Worm (Caenorhabditis elegans): Measurements from ENCODE around the gene C25D7.9.

C25D7.9 gene

ce11 chrV:15067165-15067564 lies 2.2 kb downstream of the C25D7.9 start, which contains the start of gene C25D7.10:
C25D7.10 (plus strand) TSS chrV:15067465.
- TF ChIP-seq skn-1 (tag; optimal IDR thresholded peaks at IDR 0.05) (no peak), eor-1 (tag; optimal IDR thresholded peaks at IDR 0.05) (no peak), elt-2 (tag; optimal IDR thresholded peaks at IDR 0.05) (no peak), ama-1 (optimal IDR thresholded peaks at IDR 0.05) (no peak), elt-3 (tag; optimal IDR thresholded peaks at IDR 0.05) (no peak), ceh-28 (tag; optimal IDR thresholded peaks at IDR 0.05) (no peak), jun-1 (tag; optimal IDR thresholded peaks at IDR 0.05) (no peak), unc-62 (GFP tag; optimal IDR thresholded peaks at IDR 0.05) (no peak), lsy-12 (tag; optimal IDR thresholded peaks at IDR 0.05) (no peak)

ce11 chrV:15068378-15068777 lies 3.4 kb downstream of the C25D7.9 start, which contains the start of gene dnj-3:
dnj-3 (plus strand) TSS chrV:15068678.
- TF ChIP-seq snpc-4 (tag; optimal IDR thresholded peaks at IDR 0.05) (no peak), fkh-2 (tag; optimal IDR thresholded peaks at IDR 0.05) (no peak), unc-62 (GFP tag; optimal IDR thresholded peaks at IDR 0.05) (no peak), elt-1 (tag; optimal IDR thresholded peaks at IDR 0.05) (no peak), nhr-11 (tag; optimal IDR thresholded peaks at IDR 0.05) (no peak), aly-2 (tag; optimal IDR thresholded peaks at IDR 0.05) (no peak), ztf-4 (tag; optimal IDR thresholded peaks at IDR 0.05) (no peak), nhr-43 (tag; optimal IDR thresholded peaks at IDR 0.05; ENCODE audit: poor library complexity, severe bottlenecking) (no peak), egl-5 (tag; optimal IDR thresholded peaks at IDR 0.05) (no peak), fkh-10 (GFP tag; optimal IDR thresholded peaks at IDR 0.05) (no peak), lin-15B (tag; optimal IDR thresholded peaks at IDR 0.05) (no peak), lsy-12 (tag; optimal IDR thresholded peaks at IDR 0.05) (no peak), nfya-1 (tag; optimal IDR thresholded peaks at IDR 0.05; ENCODE audit: insufficient read depth) (no peak), ztf-11 (tag; optimal IDR thresholded peaks at IDR 0.05) (no peak), egl-27 (tag; optimal IDR thresholded peaks at IDR 0.05) (no peak), mdl-1 (tag; optimal IDR thresholded peaks at IDR 0.05) (no peak), skn-1 (tag; optimal IDR thresholded peaks at IDR 0.05) (no peak), nhr-23 (tag; optimal IDR thresholded peaks at IDR 0.05) (no peak)

- TF ChIP-seq ceh-16 (tag; optimal IDR thresholded peaks at IDR 0.05), result no peak
- peak; percentile 52 for TF ChIP-seq fkh-10 (GFP tag; optimal IDR thresholded peaks at IDR 0.05)
- no peak for TF ChIP-seq ztf-4 (tag; optimal IDR thresholded peaks at IDR 0.05)
Measured at ce11 chrV:15069435-15069985, 4.6 kb downstream of the C25D7.9 start.

ce11 chrV:15071015-15071810 lies 6.3 kb downstream of the C25D7.9 start, which contains the start of gene unc-76:
unc-76 (plus strand) TSS chrV:15071760.
- TF ChIP-seq R02D3.7 (tag; optimal IDR thresholded peaks at IDR 0.05) (peak; percentile 58), skn-1 (tag; optimal IDR thresholded peaks at IDR 0.05) (no peak), lsy-12 (tag; optimal IDR thresholded peaks at IDR 0.05) (peak; percentile 54), nfya-1 (tag; optimal IDR thresholded peaks at IDR 0.05; ENCODE audit: insufficient read depth) (peak; percentile 81), zag-1 (tag; optimal IDR thresholded peaks at IDR 0.05) (peak; percentile 73), hmg-11 (tag; optimal IDR thresholded peaks at IDR 0.05) (peak; percentile 89), snpc-4 (tag; optimal IDR thresholded peaks at IDR 0.05) (peak; percentile 61), elt-1 (tag; optimal IDR thresholded peaks at IDR 0.05) (no peak), nhr-25 (tag; optimal IDR thresholded peaks at IDR 0.05) (no peak), sea-2 (GFP tag; optimal IDR thresholded peaks at IDR 0.05) (peak; percentile 2), ztf-4 (tag; optimal IDR thresholded peaks at IDR 0.05) (no peak), nhr-11 (tag; optimal IDR thresholded peaks at IDR 0.05) (peak; percentile 56), unc-62 (GFP tag; optimal IDR thresholded peaks at IDR 0.05) (peak; percentile 81), eor-1 (tag; optimal IDR thresholded peaks at IDR 0.05) (no peak), ama-1 (optimal IDR thresholded peaks at IDR 0.05) (peak; percentile 8), nhr-43 (tag; optimal IDR thresholded peaks at IDR 0.05; ENCODE audit: poor library complexity, severe bottlenecking) (peak; percentile 42), jun-1 (tag; optimal IDR thresholded peaks at IDR 0.05) (no peak), egl-27 (tag; optimal IDR thresholded peaks at IDR 0.05) (peak; percentile 68), unc-39 (tag; optimal IDR thresholded peaks at IDR 0.05) (no peak), tbx-2 (tag; optimal IDR thresholded peaks at IDR 0.05) (peak; percentile 74), ceh-28 (tag; optimal IDR thresholded peaks at IDR 0.05) (peak; percentile 59), pha-4 (tag; optimal IDR thresholded peaks at IDR 0.05) (peak; percentile 89), fkh-10 (GFP tag; optimal IDR thresholded peaks at IDR 0.05) (peak; percentile 54), lin-39 (tag; optimal IDR thresholded peaks at IDR 0.05) (peak; percentile 96), lin-15B (tag; optimal IDR thresholded peaks at IDR 0.05) (peak; percentile 62), ceh-9 (tag; optimal IDR thresholded peaks at IDR 0.05) (no peak), egl-5 (tag; optimal IDR thresholded peaks at IDR 0.05) (peak; percentile 62), elt-2 (tag; optimal IDR thresholded peaks at IDR 0.05) (peak; percentile 0), nhr-23 (tag; optimal IDR thresholded peaks at IDR 0.05) (peak; percentile 5)

Data from whole organism, L3 larva.